Worm (Caenorhabditis elegans) whole organism, midembryonic: ENCODE results near the gene F40F9.10.

Source experiments
- T22C8.4 ChIP-seq: fragments of 200-800 bp; sonication (Bioruptor generic); IDR thresholded peaks from 2 replicates; pipeline ENCODE4 v1.3.6; 2022; ENCODE audit warnings: missing genetic modification characterization, missing compliant biosample characterization
- cog-1 ChIP-seq: sonication (generic microtip); optimal IDR thresholded peaks from 2 replicates; lab custom pipeline; 2016; ENCODE audit warnings: missing genetic modification characterization, missing compliant biosample characterization
- flt-1 ChIP-seq: fragments of 200-800 bp; sonication (Bioruptor generic); IDR thresholded peaks from 2 replicates; pipeline ENCODE4 v1.3.6; 2022; ENCODE audit warnings: missing genetic modification characterization, missing compliant biosample characterization
- klf-2 ChIP-seq: fragments of 200-800 bp; sonication (Bioruptor generic); conservative IDR thresholded peaks from 2 replicates; pipeline ENCODE4 v1.3.6; 2022; ENCODE audit warnings: missing genetic modification reagents, missing genetic modification characterization, missing compliant biosample characterization
- med-1 ChIP-seq: sonication (generic microtip); optimal IDR thresholded peaks from 2 replicates; lab custom pipeline; 2017; ENCODE audit warnings: missing genetic modification characterization, mild to moderate bottlenecking, missing compliant biosample characterization, antibody characterized with exemption, missing genetic modification reagents; ENCODE audit not compliant: insufficient read depth
- ref-1 ChIP-seq: fragments of 200-800 bp; sonication (Bioruptor generic); conservative IDR thresholded peaks from 2 replicates; pipeline ENCODE4 v1.3.6; 2022; ENCODE audit warnings: missing genetic modification reagents, missing genetic modification characterization, missing compliant biosample characterization
- tab-1 ChIP-seq: fragments of 200-800 bp; sonication (Bioruptor generic); IDR thresholded peaks from 2 replicates; pipeline ENCODE4 v1.3.6; 2022; ENCODE audit warnings: missing genetic modification characterization, missing compliant biosample characterization
- ztf-23 ChIP-seq: fragments of 200-800 bp; sonication (Bioruptor generic); IDR thresholded peaks from 2 replicates; pipeline ENCODE4 v1.3.6; 2022; ENCODE audit warnings: missing genetic modification reagents, missing genetic modification characterization, missing compliant biosample characterization
- ztf-29 ChIP-seq: fragments of 200-800 bp; sonication (Bioruptor generic); IDR thresholded peaks from 2 replicates; pipeline ENCODE4 v1.3.6; 2022; ENCODE audit warnings: missing genetic modification reagents, missing genetic modification characterization, missing compliant biosample characterization

The F40F9.10 gene

ce11 chrV:9739402-9739801, 26.0 kb upstream of the F40F9.10 start, which contains the start of gene marc-1:
TSS of gene marc-1 (plus strand) at chrV:9739702.
- TF ChIP-seq ztf-29 (no peak), klf-2 (GFP tag; lab: Robert Waterston, UW) (no peak), flt-1 (GFP tag; lab: Robert Waterston, UW) (no peak), cog-1 (no peak), ztf-23 (no peak), med-1 (GFP tag; lab: Kevin White, UChicago) (no peak), tab-1 (no peak), ref-1 (GFP tag; lab: Robert Waterston, UW) (no peak), T22C8.4 (GFP tag; lab: Robert Waterston, UW) (no peak)

- TF ChIP-seq ztf-23: no peak
- TF ChIP-seq ref-1 (GFP tag; lab: Robert Waterston, UW): no peak
- TF ChIP-seq klf-2 (GFP tag; lab: Robert Waterston, UW): no peak
- TF ChIP-seq cog-1: no peak
- TF ChIP-seq med-1 (GFP tag; lab: Kevin White, UChicago): no peak
- TF ChIP-seq ztf-29: no peak
- TF ChIP-seq tab-1: no peak
- TF ChIP-seq flt-1 (GFP tag; lab: Robert Waterston, UW): no peak
- no peak for TF ChIP-seq T22C8.4 (GFP tag; lab: Robert Waterston, UW)
These were observed 24.8 kb upstream of the F40F9.10 start for ce11 chrV:9738077-9738705.

- TF ChIP-seq med-1 (GFP tag; lab: Kevin White, UChicago) (no peak), tab-1 (no peak), klf-2 (GFP tag; lab: Robert Waterston, UW) (no peak), flt-1 (GFP tag; lab: Robert Waterston, UW) (no peak), cog-1 (no peak)
These were observed 23.9 kb upstream of the F40F9.10 start, which contains the start of gene aqp-4 for ce11 chrV:9737287-9737686. TSS of gene aqp-4 (plus strand) at chrV:9737556.

ce11 chrV:9733920-9734454, 20.6 kb upstream of the F40F9.10 start, which contains the start of gene cal-7:
TSS of gene cal-7 (plus strand) at chrV:9734103.
- no peak for TF ChIP-seq tab-1
- no peak for TF ChIP-seq klf-2 (GFP tag; lab: Robert Waterston, UW)
- TF ChIP-seq flt-1 (GFP tag; lab: Robert Waterston, UW): no peak
- TF ChIP-seq med-1 (GFP tag; lab: Kevin White, UChicago): no peak

- TF ChIP-seq T22C8.4 (GFP tag; lab: Robert Waterston, UW) (no peak), ztf-29 (no peak), med-1 (GFP tag; lab: Kevin White, UChicago) (no peak), flt-1 (GFP tag; lab: Robert Waterston, UW) (no peak), tab-1 (no peak), ztf-23 (no peak), ref-1 (GFP tag; lab: Robert Waterston, UW) (no peak), klf-2 (GFP tag; lab: Robert Waterston, UW) (no peak), cog-1 (no peak)
These were observed 18.4 kb upstream of the F40F9.10 start for ce11 chrV:9731852-9732251.

ce11 chrV:9730743-9731706, 17.6 kb upstream of the F40F9.10 start:
- 0 out of 2 replicates have a peak, but pooled peaks have one; percentile 27 for TF ChIP-seq ref-1 (GFP tag; lab: Robert Waterston, UW)
- TF ChIP-seq med-1 (GFP tag; lab: Kevin White, UChicago): no peak
- TF ChIP-seq ztf-23: peak; percentile 73; the same call in 1 of the 2 replicates
- TF ChIP-seq flt-1 (GFP tag; lab: Robert Waterston, UW): peak; percentile 77
- TF ChIP-seq T22C8.4 (GFP tag; lab: Robert Waterston, UW): peak; percentile 63; the same call in 1 of the 2 replicates
- TF ChIP-seq cog-1: peak; percentile 97
- no peak; the same call in 1 of the 2 replicates for TF ChIP-seq tab-1
- no peak for TF ChIP-seq klf-2 (GFP tag; lab: Robert Waterston, UW)
- TF ChIP-seq ztf-29: no peak

- TF ChIP-seq cog-1: no peak
These were observed 16.2 kb upstream of the F40F9.10 start, which contains the start of the genes aagr-3 and drap-1 for ce11 chrV:9729462-9730162. TSS of gene aagr-3 (minus strand) at chrV:9729512. TSS of gene drap-1 (plus strand) at chrV:9730106.

- TF ChIP-seq ztf-29 (no peak), flt-1 (GFP tag; lab: Robert Waterston, UW) (no peak)
These were observed 12.3 kb upstream of the F40F9.10 start for ce11 chrV:9725719-9726118.

ce11 chrV:9724021-9724671, 10.7 kb upstream of the F40F9.10 start, which contains the start of gene slcr-46.3:
TSS of gene slcr-46.3 (minus strand) at chrV:9724106.
- no peak for TF ChIP-seq cog-1
- TF ChIP-seq flt-1 (GFP tag; lab: Robert Waterston, UW): no peak; the same call in 1 of the 2 replicates
- no peak for TF ChIP-seq T22C8.4 (GFP tag; lab: Robert Waterston, UW)
- no peak for TF ChIP-seq med-1 (GFP tag; lab: Kevin White, UChicago)
